Worm (Caenorhabditis elegans): ENCODE data around the gene M88.3.

M88.3 gene

DNA sequence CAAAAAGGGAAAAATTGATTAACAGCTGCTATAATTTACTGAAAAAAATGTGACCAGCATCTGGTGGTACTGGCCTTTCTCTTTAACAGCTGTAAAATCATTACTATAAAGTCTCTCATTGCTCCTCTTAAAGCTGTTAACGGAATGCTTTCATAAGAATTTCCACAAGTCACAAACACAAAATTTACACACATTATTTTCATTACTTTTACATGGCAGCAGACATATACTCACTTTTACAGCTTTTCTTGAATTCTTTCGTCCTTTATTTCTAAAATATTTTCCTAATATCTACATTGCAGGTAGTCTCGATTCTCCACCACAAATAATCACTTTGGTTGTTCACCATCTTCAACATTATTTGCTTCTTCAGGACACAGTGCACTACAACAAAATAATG, 8.5 kb upstream of the M88.3 start, which contains the start of gene imph-1:
TSS of gene imph-1 (plus strand) at position 301 of the 400 bp plus-strand sequence.
- TF ChIP-seq pqm-1 (tag; optimal IDR thresholded peaks at IDR 0.05) (no peak), nhr-28 (tag; optimal IDR thresholded peaks at IDR 0.05) (no peak), set-16 (GFP tag; IDR thresholded peaks at IDR 0.05) (no peak), unc-39 (tag; optimal IDR thresholded peaks at IDR 0.05) (no peak), ZK337.2 (GFP tag; IDR thresholded peaks at IDR 0.05) (no peak)

DNA sequence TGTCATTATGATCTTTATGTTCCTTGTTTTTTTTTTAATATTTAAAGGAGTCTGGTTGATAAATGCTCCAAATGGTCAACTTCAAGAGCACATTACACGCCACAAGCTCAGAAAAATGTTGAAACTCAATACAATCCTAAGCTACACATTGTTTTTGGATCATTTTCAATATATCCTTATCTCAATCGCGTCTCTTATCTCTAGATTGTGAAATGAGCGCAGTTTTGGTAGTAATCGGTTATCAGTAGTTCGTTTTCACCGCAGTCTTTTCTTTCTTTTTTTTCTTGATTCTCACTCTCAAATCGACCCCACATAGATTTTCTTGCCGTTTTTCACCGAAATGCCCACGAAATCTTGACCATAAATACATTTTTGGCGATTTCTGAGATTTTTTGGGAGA, 8.0 kb upstream of the M88.3 start:
- TF ChIP-seq ceh-62 (tag; optimal IDR thresholded peaks at IDR 0.05): no peak
- TF ChIP-seq aha-1 (tag): peak; percentile 33
- TF ChIP-seq ceh-20 (GFP tag; IDR thresholded peaks at IDR 0.05): no peak
- peak; percentile 6 for TF ChIP-seq dve-1 (tag; optimal IDR thresholded peaks at IDR 0.05; ENCODE audit: insufficient read depth)
- TF ChIP-seq D1046.2 (GFP tag; IDR thresholded peaks at IDR 0.05): no peak
- TF ChIP-seq pqm-1 (tag; optimal IDR thresholded peaks at IDR 0.05): peak; percentile 38
- no peak for TF ChIP-seq nhr-25 (tag; optimal IDR thresholded peaks at IDR 0.05; ENCODE audit: borderline replicate concordance, insufficient read depth)
- TF ChIP-seq sdz-12 (GFP tag; optimal IDR thresholded peaks at IDR 0.05): no peak
- no peak for TF ChIP-seq nhr-41 (GFP tag; IDR thresholded peaks at IDR 0.05)
- TF ChIP-seq dmd-8 (GFP tag; IDR thresholded peaks at IDR 0.05): no peak
- TF ChIP-seq nhr-28 (tag; optimal IDR thresholded peaks at IDR 0.05): peak; percentile 4

DNA sequence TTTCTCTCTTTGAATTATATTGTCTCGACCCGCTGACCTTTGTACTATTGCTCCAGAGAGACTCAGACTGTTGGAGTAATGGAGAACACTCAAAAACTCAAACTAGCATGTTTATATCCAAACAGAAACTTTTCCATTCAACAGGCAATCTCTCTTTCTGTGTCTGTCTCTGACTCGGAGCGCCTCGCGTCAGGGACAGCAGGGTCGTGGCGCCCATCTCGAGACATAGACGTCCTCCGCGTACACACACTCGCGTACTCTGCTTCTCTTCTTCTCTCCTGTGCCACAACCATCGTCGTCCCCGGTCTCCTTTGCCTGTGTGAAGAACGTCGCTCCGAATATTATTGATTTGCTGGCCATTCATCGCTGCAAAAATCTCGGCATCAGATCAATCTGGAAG, 7.1 kb upstream of the M88.3 start:
- no peak for TF ChIP-seq dmd-9 (GFP tag; IDR thresholded peaks at IDR 0.05)
- TF ChIP-seq lir-3 (tag; optimal IDR thresholded peaks at IDR 0.05): no peak
- no peak for TF ChIP-seq lim-7 (GFP tag; IDR thresholded peaks at IDR 0.05)
- TF ChIP-seq lsy-2 (tag; optimal IDR thresholded peaks at IDR 0.05): peak; percentile 49 to 78
- no peak for TF ChIP-seq nhr-102 (tag; optimal IDR thresholded peaks at IDR 0.05)
- TF ChIP-seq unc-62 (GFP tag; optimal IDR thresholded peaks at IDR 0.05 in 1 of 2): peak in 1 of 2 experiments; percentile 36
- no peak for TF ChIP-seq unc-62 (tag; optimal IDR thresholded peaks at IDR 0.05)
- TF ChIP-seq dmd-6 (GFP tag; IDR thresholded peaks at IDR 0.05): peak; percentile 89
- peak; percentile 78 for TF ChIP-seq hmg-1.1 (GFP tag; IDR thresholded peaks at IDR 0.05)
- TF ChIP-seq lin-38 (GFP tag; IDR thresholded peaks at IDR 0.05): peak; percentile 51
- peak; percentile 83 for TF ChIP-seq nhr-11 (tag; optimal IDR thresholded peaks at IDR 0.05)
- no peak for TF ChIP-seq zfp-3 (GFP tag; conservative IDR thresholded peaks at IDR 0.05)
- TF ChIP-seq mdt-29 (GFP tag; IDR thresholded peaks at IDR 0.05): no peak
- no peak for TF ChIP-seq ama-1 (optimal IDR thresholded peaks at IDR 0.05)
- TF ChIP-seq spr-1 (tag; optimal IDR thresholded peaks at IDR 0.05): peak; percentile 22
- TF ChIP-seq nhr-25 (tag; optimal IDR thresholded peaks at IDR 0.05; ENCODE audit: borderline replicate concordance, insufficient read depth): peak; percentile 64
- peak; percentile 74 for TF ChIP-seq lin-13 (GFP tag; optimal IDR thresholded peaks at IDR 0.05)
- TF ChIP-seq daf-16 (GFP tag; optimal IDR thresholded peaks at IDR 0.05): peak in 1 of 2 experiments; percentile 61
- TF ChIP-seq daf-16 (tag; optimal IDR thresholded peaks at IDR 0.05): peak; percentile 82
- TF ChIP-seq mep-1 (tag; optimal IDR thresholded peaks at IDR 0.05): peak; percentile 89
- TF ChIP-seq lin-1 (GFP tag; IDR thresholded peaks at IDR 0.05): peak; percentile 30; the same call in 1 of the 2 replicates
- TF ChIP-seq madf-9 (GFP tag; conservative IDR thresholded peaks at IDR 0.05): no peak; the same call in 1 of the 2 replicates
- TF ChIP-seq arid-1 (GFP tag; conservative IDR thresholded peaks at IDR 0.05): peak; percentile 56; the same call in 1 of the 2 replicates
- TF ChIP-seq nhr-111 (GFP tag; optimal IDR thresholded peaks at IDR 0.05): no peak
- TF ChIP-seq unc-39 (tag; optimal IDR thresholded peaks at IDR 0.05): no peak
- no peak for TF ChIP-seq spr-3 (GFP tag; optimal IDR thresholded peaks at IDR 0.05)
- TF ChIP-seq pha-4 (GFP tag; IDR thresholded peaks at IDR 0.05): peak; percentile 58
- TF ChIP-seq pha-4 (tag; optimal IDR thresholded peaks at IDR 0.05): no peak
- TF ChIP-seq dpl-1 (GFP tag; optimal IDR thresholded peaks at IDR 0.05): peak; percentile 46
- 0 out of 2 replicates have a peak, but pooled peaks have one; percentile 17 for TF ChIP-seq ceh-44 (GFP tag; IDR thresholded peaks at IDR 0.05)
- TF ChIP-seq mes-2 (tag; optimal IDR thresholded peaks at IDR 0.05; ENCODE audit: poor library complexity, severe bottlenecking): peak; percentile 56
- TF ChIP-seq ceh-28 (tag; optimal IDR thresholded peaks at IDR 0.05): peak; percentile 38
- no peak for TF ChIP-seq F49E8.2 (tag; optimal IDR thresholded peaks at IDR 0.05; ENCODE audit: borderline replicate concordance)
- no peak for TF ChIP-seq snpc-1.2 (GFP tag; IDR thresholded peaks at IDR 0.05)
- peak; percentile 97 for TF ChIP-seq aha-1 (tag)
- 0 out of 2 replicates have a peak, but pooled peaks have one; percentile 31 for TF ChIP-seq vab-7 (GFP tag; IDR thresholded peaks at IDR 0.05)
- TF ChIP-seq T20F7.1 (GFP tag; optimal IDR thresholded peaks at IDR 0.05): peak; percentile 35
